Worm (Caenorhabditis elegans) whole organism, mixed stage, embryonic: Measurements from ENCODE around the gene F32D8.14.
A peak's percentile ranks its signal among the peaks of the same experiment; 100 is the strongest.

Experiments used
- M03D4.4 ChIP-seq: sonication (generic microtip); optimal IDR thresholded peaks from 2 replicates; lab custom pipeline; 2017; ENCODE audit warnings: mild to moderate bottlenecking, missing genetic modification characterization, missing compliant biosample characterization
- bed-3 ChIP-seq: fragments of 200-800 bp; sonication (Bioruptor generic); optimal IDR thresholded peaks from 3 replicates; lab custom pipeline; 2018; ENCODE audit warnings: mild to moderate bottlenecking, missing genetic modification characterization, moderate library complexity, missing compliant biosample characterization
- blmp-1 ChIP-seq: fragments of 150-350 bp; optimal IDR thresholded peaks from 2 replicates; lab custom pipeline; 2014; ENCODE audit warnings: missing biosample characterization, missing genetic modification characterization
- ceh-83 ChIP-seq: fragments of 200-800 bp; sonication (Bioruptor generic); optimal IDR thresholded peaks from 2 replicates; lab custom pipeline; 2018; ENCODE audit warnings: mild to moderate bottlenecking, missing genetic modification characterization, missing compliant biosample characterization
- ces-1 ChIP-seq: fragments of 150-350 bp; optimal IDR thresholded peaks from 2 replicates; lab custom pipeline; 2014; ENCODE audit warnings: missing biosample characterization, missing genetic modification reagents, missing genetic modification characterization
- cnd-1 ChIP-seq: fragments of 200-800 bp; sonication (Bioruptor generic); optimal IDR thresholded peaks from 2 replicates; lab custom pipeline; 2018; ENCODE audit warnings: mild to moderate bottlenecking, missing genetic modification characterization, missing compliant biosample characterization
- drap-1 ChIP-seq: fragments of 200-800 bp; sonication (Bioruptor generic); optimal IDR thresholded peaks from 3 replicates; lab custom pipeline; 2018; ENCODE audit warnings: mild to moderate bottlenecking, missing genetic modification characterization, missing compliant biosample characterization
- elt-1 ChIP-seq: sonication (generic microtip); optimal IDR thresholded peaks from 2 replicates; lab custom pipeline; 2017; ENCODE audit warnings: missing genetic modification characterization, mild to moderate bottlenecking, missing compliant biosample characterization, antibody characterized with exemption, moderate library complexity, borderline replicate concordance; ENCODE audit not compliant: insufficient read depth
- elt-3 ChIP-seq: fragments of 150-350 bp; optimal IDR thresholded peaks from 2 replicates; lab custom pipeline; 2014; ENCODE audit warnings: missing biosample characterization, missing genetic modification characterization
- flh-1 ChIP-seq: fragments of 200-800 bp; sonication (Bioruptor generic); optimal IDR thresholded peaks from 2 replicates; lab custom pipeline; 2018; ENCODE audit warnings: mild to moderate bottlenecking, missing genetic modification characterization, moderate library complexity, missing compliant biosample characterization
- ham-2 ChIP-seq: fragments of 200-800 bp; sonication (Bioruptor generic); optimal IDR thresholded peaks from 2 replicates; lab custom pipeline; 2018; ENCODE audit warnings: mild to moderate bottlenecking, missing genetic modification characterization, missing compliant biosample characterization
- lin-13 ChIP-seq: fragments of 150-350 bp; optimal IDR thresholded peaks from 2 replicates; lab custom pipeline; 2014; ENCODE audit warnings: missing biosample characterization, missing genetic modification characterization
- lin-32 ChIP-seq: fragments of 200-800 bp; sonication (Bioruptor generic); optimal IDR thresholded peaks from 2 replicates; lab custom pipeline; 2018; ENCODE audit warnings: mild to moderate bottlenecking, missing genetic modification characterization, missing compliant biosample characterization
- lsy-2 ChIP-seq: fragments of 150-350 bp; optimal IDR thresholded peaks from 2 replicates; lab custom pipeline; 2014; ENCODE audit warnings: missing biosample characterization, missing genetic modification characterization
- mab-5 ChIP-seq: fragments of 150-350 bp; optimal IDR thresholded peaks from 2 replicates; lab custom pipeline; 2014; ENCODE audit warnings: missing biosample characterization, missing genetic modification characterization
- mep-1 ChIP-seq: fragments of 150-350 bp; optimal IDR thresholded peaks from 2 replicates; lab custom pipeline; 2017; ENCODE audit warnings: missing biosample characterization, missing genetic modification reagents, missing genetic modification characterization, inconsistent platforms
- nhr-12 ChIP-seq: fragments of 150-350 bp; optimal IDR thresholded peaks from 2 replicates; lab custom pipeline; 2014; ENCODE audit warnings: missing biosample characterization, missing genetic modification characterization
- nhr-28 ChIP-seq: fragments of 150-350 bp; optimal IDR thresholded peaks from 2 replicates; lab custom pipeline; 2014; ENCODE audit warnings: missing biosample characterization, missing genetic modification characterization
- nhr-76 ChIP-seq: sonication (generic microtip); optimal IDR thresholded peaks from 2 replicates; lab custom pipeline; 2017; ENCODE audit warnings: missing biosample characterization, missing genetic modification characterization
- pha-4 ChIP-seq: fragments of 150-350 bp; optimal IDR thresholded peaks from 2 replicates; lab custom pipeline; 2018; ENCODE audit warnings: missing biosample characterization, missing genetic modification reagents, missing genetic modification characterization
- sem-2 ChIP-seq: fragments of 200-800 bp; sonication (Bioruptor generic); optimal IDR thresholded peaks from 2 replicates; lab custom pipeline; 2018; ENCODE audit warnings: mild to moderate bottlenecking, missing genetic modification characterization, missing compliant biosample characterization
- sptf-1 ChIP-seq: sonication (generic microtip); optimal IDR thresholded peaks from 2 replicates; lab custom pipeline; 2017; ENCODE audit warnings: mild to moderate bottlenecking, missing genetic modification characterization, moderate library complexity, missing compliant biosample characterization
- tbx-8 ChIP-seq: fragments of 200-800 bp; sonication (Bioruptor generic); optimal IDR thresholded peaks from 2 replicates; lab custom pipeline; 2018; ENCODE audit warnings: mild to moderate bottlenecking, missing genetic modification characterization, moderate library complexity, missing compliant biosample characterization
- unc-120 ChIP-seq: sonication (generic microtip); optimal IDR thresholded peaks from 2 replicates; lab custom pipeline; 2017; ENCODE audit warnings: missing genetic modification characterization, missing compliant biosample characterization; ENCODE audit not compliant: poor library complexity, severe bottlenecking
- unc-39 ChIP-seq: fragments of 150-350 bp; optimal IDR thresholded peaks from 2 replicates; lab custom pipeline; 2014; ENCODE audit warnings: missing biosample characterization, missing genetic modification characterization
- unc-62 ChIP-seq: fragments of 150-350 bp; optimal IDR thresholded peaks from 2 replicates; lab custom pipeline; 2014; ENCODE audit warnings: missing biosample characterization, missing genetic modification reagents, missing genetic modification characterization
- zip-8 ChIP-seq: fragments of 150-350 bp; optimal IDR thresholded peaks from 2 replicates; lab custom pipeline; 2014; ENCODE audit warnings: missing biosample characterization, missing genetic modification characterization
- ztf-11 ChIP-seq: fragments of 150-350 bp; optimal IDR thresholded peaks from 2 replicates; lab custom pipeline; 2014; ENCODE audit warnings: missing biosample characterization, missing genetic modification characterization

F32D8.14 gene

DNA sequence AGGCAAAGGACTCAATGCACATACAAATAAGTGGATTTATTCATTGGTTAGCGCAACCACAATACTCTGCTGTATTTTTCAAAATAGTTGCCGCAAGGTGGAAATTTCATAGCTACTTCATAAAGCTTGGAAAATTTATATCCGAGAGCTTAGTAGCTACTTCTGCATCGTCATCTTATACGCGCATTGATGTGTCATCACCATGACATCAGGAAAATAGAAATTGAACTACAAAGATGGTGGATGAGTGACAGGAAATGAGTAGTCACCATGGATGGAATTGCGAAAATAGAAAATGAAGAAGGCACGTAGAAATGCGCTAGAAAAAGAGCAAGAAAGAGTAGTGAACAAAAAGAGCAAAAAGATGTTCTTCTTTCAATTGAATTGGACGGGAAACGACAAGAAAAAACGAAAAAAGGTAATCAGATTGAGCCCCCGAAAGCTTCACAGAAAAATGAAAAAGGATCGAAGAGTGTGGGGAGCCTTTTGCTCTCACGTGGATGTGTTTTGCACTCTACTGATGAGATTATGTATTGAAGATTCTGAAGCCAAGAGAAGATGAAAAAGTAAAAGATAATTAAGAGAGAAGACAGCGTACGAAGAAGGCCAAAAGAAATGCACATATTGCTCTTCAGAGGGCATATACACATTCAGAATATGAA is 19.5 kb downstream of the F32D8.14 start:
- TF ChIP-seq mab-5 (tag; lab: Kevin White, UChicago): no peak
- peak; percentile 67 for TF ChIP-seq ces-1 (GFP tag; lab: Kevin White, UChicago)

DNA sequence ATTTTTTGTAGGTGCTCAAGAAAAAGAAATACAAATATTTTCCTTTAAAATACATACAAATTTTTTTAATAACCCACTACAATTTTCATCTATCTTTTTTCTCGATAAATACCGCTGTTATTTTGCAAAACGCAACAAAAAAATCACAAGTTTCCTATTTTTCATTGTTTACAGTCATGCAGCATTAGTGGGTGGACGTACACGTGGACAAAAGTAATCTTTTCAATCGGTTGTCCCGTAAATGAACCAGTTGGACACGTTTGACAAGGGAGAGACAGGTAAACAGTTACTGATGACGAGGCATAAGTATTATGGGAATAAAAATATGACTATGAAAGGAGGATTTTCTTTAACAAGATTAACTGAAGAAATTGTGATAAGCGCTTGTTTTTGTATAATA is 21.4 kb downstream of the F32D8.14 start:
- TF ChIP-seq unc-120 (no peak), nhr-12 (no peak), nhr-28 (no peak), mep-1 (tag; lab: Kevin White, UChicago) (no peak), ham-2 (GFP tag; lab: Kevin White, UChicago) (no peak), ces-1 (GFP tag; lab: Kevin White, UChicago) (no peak), bed-3 (GFP tag; lab: Kevin White, UChicago) (no peak), ceh-83 (GFP tag; lab: Kevin White, UChicago) (no peak), nhr-76 (tag; lab: Kevin White, UChicago) (no peak), elt-3 (tag; lab: Kevin White, UChicago) (no peak), lsy-2 (no peak), lin-13 (no peak), unc-62 (GFP tag; lab: Kevin White, UChicago) (no peak), drap-1 (no peak)

DNA sequence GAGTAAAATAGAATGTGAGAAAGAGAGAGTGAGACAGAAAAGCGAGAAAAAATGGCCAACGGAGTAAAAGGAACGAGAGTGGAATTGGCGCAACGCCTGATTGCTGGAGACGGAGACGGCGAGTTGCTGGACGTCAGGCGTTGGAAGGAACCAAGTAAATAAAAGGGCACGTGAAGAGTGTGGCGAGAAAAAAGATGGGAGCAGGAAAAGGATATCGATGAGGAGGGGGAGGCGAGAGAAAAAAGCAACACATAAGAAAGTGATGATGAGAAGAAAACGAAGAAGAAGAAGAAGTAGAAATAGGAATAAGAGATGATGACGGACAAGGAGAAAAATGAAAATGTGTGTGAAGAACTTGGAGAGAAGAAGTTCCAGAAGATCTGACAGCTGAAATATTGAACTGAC is 23.1 kb downstream of the F32D8.14 start:
- TF ChIP-seq lsy-2 (no peak), ces-1 (GFP tag; lab: Kevin White, UChicago) (peak; percentile 71), sptf-1 (tag; lab: Kevin White, UChicago) (peak; percentile 6)

DNA sequence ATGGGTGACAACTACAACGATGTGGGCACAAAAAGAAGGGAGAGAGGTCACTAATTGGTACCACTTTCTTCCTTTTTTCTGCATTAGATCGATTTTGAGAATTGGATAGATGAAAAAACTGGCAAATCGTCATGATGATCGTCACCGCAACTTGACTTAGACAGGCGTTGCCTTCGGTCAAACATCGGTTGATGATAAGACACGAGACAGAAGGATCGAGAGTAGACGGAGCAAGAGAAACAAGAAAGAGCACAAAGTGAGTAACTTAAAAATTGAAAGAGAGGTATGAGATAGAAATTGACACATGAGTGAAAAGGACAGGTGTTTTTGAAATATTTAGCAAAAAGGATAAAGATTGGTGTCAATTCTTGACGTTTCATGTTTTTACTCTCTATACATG is 24.5 kb downstream of the F32D8.14 start:
- no peak for TF ChIP-seq flh-1 (GFP tag; lab: Kevin White, UChicago)
- TF ChIP-seq mab-5 (tag; lab: Kevin White, UChicago): no peak
- no peak for TF ChIP-seq zip-8 (tag; lab: Kevin White, UChicago)
- TF ChIP-seq nhr-12: no peak
- TF ChIP-seq M03D4.4: no peak
- no peak for TF ChIP-seq sem-2 (GFP tag; lab: Kevin White, UChicago)
- no peak for TF ChIP-seq lsy-2
- no peak for TF ChIP-seq tbx-8 (GFP tag; lab: Kevin White, UChicago)
- TF ChIP-seq sptf-1 (tag; lab: Kevin White, UChicago): no peak
- TF ChIP-seq elt-1 (tag; lab: Kevin White, UChicago): no peak
- TF ChIP-seq drap-1: no peak
- no peak for TF ChIP-seq ceh-83 (GFP tag; lab: Kevin White, UChicago)
- no peak for TF ChIP-seq unc-62 (GFP tag; lab: Kevin White, UChicago)
- no peak for TF ChIP-seq ztf-11 (tag; lab: Kevin White, UChicago)
- no peak for TF ChIP-seq lin-13
- TF ChIP-seq, all 35 proteins: peak for 0

DNA sequence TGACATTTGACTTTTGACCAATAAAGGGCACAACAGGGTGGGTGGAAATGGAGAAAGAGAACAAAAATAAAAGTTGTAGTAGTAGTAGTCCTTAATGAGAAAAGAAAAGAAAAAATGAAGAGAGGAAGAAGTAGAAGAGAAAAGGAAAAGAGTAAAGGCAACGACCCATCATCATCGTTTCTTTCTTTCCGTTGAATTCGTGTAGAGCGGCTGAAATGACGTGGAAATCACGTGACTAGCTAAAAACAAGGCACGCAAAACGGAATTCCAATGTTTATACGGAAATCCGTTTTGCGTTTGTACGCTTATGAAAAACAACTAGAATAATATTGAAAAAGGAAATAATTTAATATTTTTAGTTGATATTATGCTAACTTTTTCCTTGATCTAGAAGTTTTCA is 27.0 kb downstream of the F32D8.14 start:
- TF ChIP-seq cnd-1 (tag; lab: Kevin White, UChicago): no peak
- TF ChIP-seq ham-2 (GFP tag; lab: Kevin White, UChicago): no peak
- no peak for TF ChIP-seq tbx-8 (GFP tag; lab: Kevin White, UChicago)
- TF ChIP-seq lin-13: no peak
- TF ChIP-seq unc-39 (tag; lab: Kevin White, UChicago): no peak
- TF ChIP-seq blmp-1 (tag; lab: Kevin White, UChicago): no peak
- no peak for TF ChIP-seq mab-5 (tag; lab: Kevin White, UChicago)
- no peak for TF ChIP-seq drap-1
- no peak for TF ChIP-seq nhr-12
- TF ChIP-seq ces-1 (GFP tag; lab: Kevin White, UChicago): no peak
- no peak for TF ChIP-seq nhr-28
- no peak for TF ChIP-seq ztf-11 (tag; lab: Kevin White, UChicago)
- TF ChIP-seq M03D4.4: no peak
- TF ChIP-seq unc-120: no peak

DNA sequence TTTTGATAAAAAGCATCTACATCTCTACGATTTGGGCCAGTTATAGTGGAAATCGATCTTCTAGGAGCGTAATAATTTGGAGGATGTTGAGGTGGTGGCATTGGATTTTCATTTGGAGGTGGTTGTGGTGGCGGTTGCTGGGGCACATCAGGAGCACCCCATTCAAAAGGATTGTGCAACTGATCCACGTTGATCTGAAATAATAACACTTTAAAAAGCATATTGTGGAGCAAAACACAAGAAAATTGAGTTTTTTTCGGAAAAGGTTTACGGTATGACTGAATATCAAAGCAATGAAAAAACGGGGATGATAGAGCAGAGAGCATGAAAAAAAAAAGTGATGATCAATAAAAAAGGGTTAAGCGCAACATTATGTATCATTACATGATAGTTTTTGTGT is 29.0 kb downstream of the F32D8.14 start, which contains the start of gene saeg-1:
saeg-1 (minus strand) TSS at position 101 of the 400 bp plus-strand sequence.
- no peak for TF ChIP-seq cnd-1 (tag; lab: Kevin White, UChicago)
- no peak for TF ChIP-seq pha-4 (tag; lab: Kevin White, UChicago)
- TF ChIP-seq ces-1 (GFP tag; lab: Kevin White, UChicago): no peak
- TF ChIP-seq elt-1 (tag; lab: Kevin White, UChicago): no peak
- no peak for TF ChIP-seq zip-8 (tag; lab: Kevin White, UChicago)
- no peak for TF ChIP-seq unc-62 (GFP tag; lab: Kevin White, UChicago)
- TF ChIP-seq mep-1 (tag; lab: Kevin White, UChicago): no peak
- no peak for TF ChIP-seq nhr-76 (tag; lab: Kevin White, UChicago)
- no peak for TF ChIP-seq lin-32
- no peak for TF ChIP-seq ceh-83 (GFP tag; lab: Kevin White, UChicago)
- no peak for TF ChIP-seq flh-1 (GFP tag; lab: Kevin White, UChicago)
- no peak for TF ChIP-seq mab-5 (tag; lab: Kevin White, UChicago)
- TF ChIP-seq, all 35 proteins: peak for 0
